Worm (Caenorhabditis elegans): ENCODE measurements around the gene wrt-10.

wrt-10 gene

DNA sequence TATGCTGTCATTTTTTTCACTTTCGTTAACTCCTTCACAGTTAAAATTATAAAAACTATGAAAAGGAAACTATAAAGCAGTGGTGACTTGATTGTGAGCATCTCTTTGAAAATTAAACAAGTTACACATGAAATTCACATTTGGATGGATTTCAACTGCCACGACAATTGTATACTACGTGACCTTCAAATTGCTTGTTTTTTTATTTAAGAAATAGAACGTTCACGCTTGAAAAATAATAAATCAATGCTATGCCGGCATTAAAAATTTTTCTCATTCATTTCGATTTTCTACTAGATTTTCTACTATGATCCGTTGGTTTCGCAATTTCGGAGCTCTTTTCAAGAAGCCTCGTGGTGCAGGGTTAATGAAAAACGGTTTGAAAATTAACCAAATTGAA is 8.9 kb downstream of the wrt-10 start, which contains the start of the genes ZK1290.7 and rnh-1.1:
ZK1290.7 (minus strand) TSS at position 101 of the 400 bp plus-strand sequence.
rnh-1.1 (plus strand) TSS at position 281 of the 400 bp plus-strand sequence.
- TF ChIP-seq F22D6.2 (tag; optimal IDR thresholded peaks at IDR 0.05) (no peak), attf-5 (GFP tag; optimal IDR thresholded peaks at IDR 0.05) (no peak), snpc-1.3 (tag; optimal IDR thresholded peaks at IDR 0.05; ENCODE audit: insufficient read depth) (no peak), nfyb-1 (GFP tag; IDR thresholded peaks at IDR 0.05) (no peak), rcor-1 (GFP tag; IDR thresholded peaks at IDR 0.05) (no peak), F49E8.2 (tag; optimal IDR thresholded peaks at IDR 0.05; ENCODE audit: insufficient read depth) (no peak), lsl-1 (GFP tag; optimal IDR thresholded peaks at IDR 0.05) (no peak), lin-26 (GFP tag; IDR thresholded peaks at IDR 0.05) (no peak), T26A5.8 (tag; optimal IDR thresholded peaks at IDR 0.05) (no peak), B0019.2 (GFP tag; conservative IDR thresholded peaks at IDR 0.05) (no peak), rpc-1 (optimal IDR thresholded peaks at IDR 0.05) (no peak), rpc-1 (tag; optimal IDR thresholded peaks at IDR 0.05) (no peak), ztf-6 (GFP tag; IDR thresholded peaks at IDR 0.05) (no peak), C06A6.2 (GFP tag; conservative IDR thresholded peaks at IDR 0.05) (no peak), Y53F4B.3 (GFP tag; IDR thresholded peaks at IDR 0.05) (no peak)

DNA sequence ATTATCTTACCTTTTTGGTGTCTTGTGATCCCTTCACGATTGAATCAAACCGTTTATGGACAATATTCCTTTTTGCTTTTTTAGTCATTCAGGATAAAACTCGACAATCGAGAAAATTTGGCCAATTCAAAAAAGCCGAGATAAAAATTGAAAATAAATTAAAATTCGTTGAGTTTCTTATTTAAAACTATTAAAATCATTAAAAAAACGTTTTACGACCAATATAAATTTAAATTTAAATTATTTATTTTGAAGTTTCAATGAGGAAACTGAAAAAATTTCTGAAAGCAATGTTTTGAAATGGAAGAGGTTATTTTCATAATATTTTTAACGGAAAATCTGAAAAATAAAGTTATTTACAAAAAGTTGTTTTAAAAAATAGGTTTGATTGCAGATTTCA is 11.1 kb downstream of the wrt-10 start, which contains the start of gene ZK1290.15:
ZK1290.15 (plus strand) TSS at position 301 of the 400 bp plus-strand sequence.
- no peak for TF ChIP-seq ztf-6 (GFP tag; IDR thresholded peaks at IDR 0.05)

DNA sequence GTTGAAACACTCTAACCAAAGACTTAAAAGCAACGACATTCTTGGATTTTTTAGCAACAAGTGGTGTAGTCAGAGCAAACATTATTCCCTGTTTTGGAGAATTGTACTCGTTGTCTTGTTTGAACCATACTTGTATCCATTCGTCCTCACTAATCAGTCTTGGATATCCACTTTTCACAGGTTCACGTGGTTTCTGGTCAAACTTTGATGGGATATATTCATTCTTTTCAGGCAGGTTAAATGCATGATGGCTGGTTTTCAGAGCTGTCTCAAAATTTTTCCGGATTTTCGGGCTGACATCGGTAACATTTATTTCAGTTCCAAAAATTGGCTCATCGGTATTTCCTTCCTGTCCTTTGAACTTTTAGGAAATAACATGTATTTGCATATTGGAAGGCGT is 12.9 kb downstream of the wrt-10 start:
- TF ChIP-seq lin-40 (tag; optimal IDR thresholded peaks at IDR 0.05) (no peak), mel-28 (tag; optimal IDR thresholded peaks at IDR 0.05; ENCODE audit: borderline replicate concordance) (no peak), B0261.1 (tag; optimal IDR thresholded peaks at IDR 0.05) (no peak), ceh-79 (tag; optimal IDR thresholded peaks at IDR 0.05) (no peak), bed-1 (GFP tag; IDR thresholded peaks at IDR 0.05) (no peak), ztf-22 (GFP tag; optimal IDR thresholded peaks at IDR 0.05) (no peak), gei-17 (GFP tag; optimal IDR thresholded peaks at IDR 0.05) (no peak), rcor-1 (GFP tag; IDR thresholded peaks at IDR 0.05) (no peak), F57A8.1 (GFP tag; optimal IDR thresholded peaks at IDR 0.05) (no peak), ceh-91 (GFP tag; IDR thresholded peaks at IDR 0.05) (no peak), hrde-1 (tag; optimal IDR thresholded peaks at IDR 0.05; ENCODE audit: borderline replicate concordance) (no peak), ceh-40 (GFP tag; IDR thresholded peaks at IDR 0.05) (no peak), C17E4.6 (GFP tag; IDR thresholded peaks at IDR 0.05) (no peak), tlf-1 (GFP tag; optimal IDR thresholded peaks at IDR 0.05) (no peak), Y56A3A.18 (GFP tag; IDR thresholded peaks at IDR 0.05) (no peak), hlh-12 (tag; optimal IDR thresholded peaks at IDR 0.05) (no peak)

DNA sequence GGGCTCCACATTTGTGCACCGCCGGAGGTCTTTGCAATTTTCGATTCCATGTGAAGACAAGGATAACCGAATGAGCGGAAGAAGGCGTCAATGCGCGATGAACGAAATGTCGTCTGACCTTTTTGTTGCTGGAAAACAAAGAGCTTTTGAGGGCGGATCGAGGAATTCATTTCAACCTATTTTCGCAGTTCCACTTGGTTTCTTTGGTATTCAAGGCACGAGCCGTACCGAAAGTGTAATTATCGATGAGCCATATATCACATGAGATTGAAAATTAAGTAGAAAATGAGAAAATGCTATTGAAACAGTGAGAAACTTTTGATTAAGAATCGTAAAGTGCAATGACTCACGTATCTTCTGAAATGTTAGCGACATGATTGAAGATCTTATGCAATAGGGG is 15.1 kb downstream of the wrt-10 start, which contains the start of gene glb-9:
glb-9 (minus strand) TSS at position 101 of the 400 bp plus-strand sequence.
- TF ChIP-seq madf-3 (GFP tag; IDR thresholded peaks at IDR 0.05) (0 out of 2 replicates have a peak, but pooled peaks have one; percentile 22), lin-26 (GFP tag; IDR thresholded peaks at IDR 0.05) (no peak), sptf-2 (GFP tag; optimal IDR thresholded peaks at IDR 0.05) (no peak), F39B2.1 (GFP tag; IDR thresholded peaks at IDR 0.05) (no peak), sea-2 (GFP tag; IDR thresholded peaks at IDR 0.05) (no peak), ztf-25 (GFP tag; IDR thresholded peaks at IDR 0.05) (no peak), ceh-91 (GFP tag; IDR thresholded peaks at IDR 0.05) (no peak)

All from whole organism, young adult.